Worm (Caenorhabditis elegans) whole organism, L2 larva: Measurements from ENCODE around the gene chdh-1.

Experiments
- egl-27 ChIP-seq: sonication (generic microtip); optimal IDR thresholded peaks from 3 replicates; lab custom pipeline; 2017; ENCODE audit warnings: missing biosample characterization, missing genetic modification reagents, missing genetic modification characterization
- elt-1 ChIP-seq: fragments of 150-350 bp; optimal IDR thresholded peaks from 2 replicates; lab custom pipeline; 2014; ENCODE audit warnings: missing biosample characterization, missing genetic modification characterization

- no peak for TF ChIP-seq egl-27 (tag; lab: Kevin White, UChicago)
- TF ChIP-seq elt-1 (tag; lab: Kevin White, UChicago), result no peak
Measured at ce11 chrII:8664533-8664932, 34.2 kb downstream of the chdh-1 start, which contains the start of gene etc-1.
